Worm (Caenorhabditis elegans) whole organism, L4/young adult: ENCODE measurements around the gene R05F9.7.

ENCODE experiments used
- W03F9.2 ChIP-seq: fragments of 150-350 bp; optimal IDR thresholded peaks from 2 replicates; lab custom pipeline; 2014; ENCODE audit warnings: missing biosample characterization, missing genetic modification characterization
- dao-5 ChIP-seq: sonication (generic microtip); optimal IDR thresholded peaks from 2 replicates; lab custom pipeline; 2016; ENCODE audit warnings: missing genotype, missing genetic modification characterization, moderate library complexity, missing compliant biosample characterization

- no peak for TF ChIP-seq dao-5 (tag; lab: Kevin White, UChicago)
- TF ChIP-seq W03F9.2 (tag; lab: Kevin White, UChicago), result no peak
These were observed 22.1 kb downstream of the R05F9.7 start for ce11 chrII:4908160-4908559.
